Fruit fly (Drosophila melanogaster) whole organism, embryonic: ENCODE data around the gene CG10232.

Source experiments
- ATbp ChIP-seq: fragments of 200-800 bp; sonication (Bioruptor generic); optimal IDR thresholded peaks from 2 replicates; lab custom pipeline; 2017; ENCODE audit warnings: missing biosample characterization, mild to moderate bottlenecking, missing genetic modification characterization, missing genetic modification reagents
- Antp ChIP-seq: fragments of 200-800 bp; sonication (Bioruptor generic); optimal IDR thresholded peaks from 3 replicates; lab custom pipeline; 2016; ENCODE audit warnings: missing biosample characterization, missing genetic modification characterization
- Blimp-1 ChIP-seq: fragments of 200-800 bp; sonication (Bioruptor generic); optimal IDR thresholded peaks from 3 replicates; lab custom pipeline; 2018; ENCODE audit warnings: missing biosample characterization, missing genetic modification characterization, mild to moderate bottlenecking, moderate library complexity, missing genetic modification reagents
- CG10267 ChIP-seq: fragments of 200-800 bp; sonication (Bioruptor generic); optimal IDR thresholded peaks from 2 replicates; lab custom pipeline; 2018; ENCODE audit warnings: missing biosample characterization, mild to moderate bottlenecking, missing genetic modification characterization, moderate library complexity
- CG11247 ChIP-seq: fragments of 200-800 bp; sonication (Bioruptor generic); IDR thresholded peaks from 2 replicates; pipeline ENCODE4 v1.3.6; 2022; ENCODE audit warnings: missing biosample characterization, missing genetic modification characterization
- CG12236 ChIP-seq: fragments of 200-800 bp; sonication (Bioruptor generic); optimal IDR thresholded peaks from 2 replicates; lab custom pipeline; 2016; ENCODE audit warnings: missing biosample characterization, missing genetic modification characterization
- CG15011 ChIP-seq: fragments of 200-800 bp; sonication (Bioruptor generic); optimal IDR thresholded peaks from 3 replicates; lab custom pipeline; 2018; ENCODE audit warnings: missing biosample characterization, mild to moderate bottlenecking, missing genetic modification characterization
- CG17361 ChIP-seq: fragments of 200-800 bp; sonication (Bioruptor generic); IDR thresholded peaks from 3 replicates; pipeline ENCODE4 v1.3.6; 2022; ENCODE audit warnings: missing biosample characterization, missing genetic modification characterization
- CG1792 ChIP-seq: fragments of 200-800 bp; sonication (Bioruptor generic); optimal IDR thresholded peaks from 2 replicates; lab custom pipeline; 2016; ENCODE audit warnings: missing biosample characterization, missing genetic modification characterization
- CG3065 ChIP-seq: fragments of 200-800 bp; sonication (Bioruptor generic); optimal IDR thresholded peaks from 2 replicates; lab custom pipeline; 2016; ENCODE audit warnings: missing biosample characterization, missing genetic modification characterization
- CG32532 ChIP-seq: fragments of 200-800 bp; sonication (Bioruptor generic); IDR thresholded peaks from 2 replicates; pipeline ENCODE4 v1.3.6; 2022; ENCODE audit warnings: missing biosample characterization, missing genetic modification characterization
- CG34422 ChIP-seq: fragments of 200-800 bp; sonication (Bioruptor generic); IDR thresholded peaks from 3 replicates; pipeline ENCODE4 v1.3.6; 2022; ENCODE audit warnings: missing biosample characterization, missing genetic modification characterization
- CG4404 ChIP-seq: fragments of 200-800 bp; sonication (Bioruptor generic); IDR thresholded peaks from 2 replicates; pipeline ENCODE4 v1.3.6; 2022; ENCODE audit warnings: missing biosample characterization, missing genetic modification characterization
- CG4617 ChIP-seq: fragments of 200-800 bp; sonication (Bioruptor generic); optimal IDR thresholded peaks from 3 replicates; lab custom pipeline; 2016; ENCODE audit warnings: missing biosample characterization, missing genetic modification characterization, borderline replicate concordance
- CG4707 ChIP-seq: fragments of 200-800 bp; sonication (Bioruptor generic); optimal IDR thresholded peaks from 2 replicates; lab custom pipeline; 2018; ENCODE audit warnings: missing biosample characterization, mild to moderate bottlenecking, missing genetic modification characterization, moderate library complexity
- CG4820 ChIP-seq: fragments of 200-800 bp; sonication (Bioruptor generic); optimal IDR thresholded peaks from 3 replicates; lab custom pipeline; 2016; ENCODE audit warnings: missing biosample characterization, missing genetic modification characterization
- CG8765 ChIP-seq: fragments of 200-800 bp; sonication (Bioruptor generic); IDR thresholded peaks from 2 replicates; pipeline ENCODE4 v1.3.6; 2022; ENCODE audit warnings: missing biosample characterization, missing genetic modification characterization
- CrebB ChIP-seq: fragments of 200-800 bp; sonication (Bioruptor generic); optimal IDR thresholded peaks from 3 replicates; lab custom pipeline; 2018; ENCODE audit warnings: missing biosample characterization, mild to moderate bottlenecking, missing genetic modification characterization
- Dek ChIP-seq: fragments of 200-800 bp; sonication (Bioruptor generic); optimal IDR thresholded peaks from 3 replicates; lab custom pipeline; 2019; ENCODE audit warnings: missing biosample characterization, mild to moderate bottlenecking, missing genetic modification characterization, moderate library complexity
- Fer3 ChIP-seq: fragments of 200-800 bp; sonication (Bioruptor generic); optimal IDR thresholded peaks from 2 replicates; lab custom pipeline; 2018; ENCODE audit warnings: missing biosample characterization, mild to moderate bottlenecking, missing genetic modification characterization, moderate library complexity
- HHEX ChIP-seq: fragments of 200-800 bp; sonication (Bioruptor generic); optimal IDR thresholded peaks from 3 replicates; lab custom pipeline; 2017; ENCODE audit warnings: missing biosample characterization, mild to moderate bottlenecking, missing genetic modification characterization, missing genetic modification reagents
- Hr3 ChIP-seq: fragments of 200-800 bp; sonication (Bioruptor generic); optimal IDR thresholded peaks from 3 replicates; lab custom pipeline; 2016; ENCODE audit warnings: missing biosample characterization, missing genetic modification characterization
- Hr39 ChIP-seq: fragments of >200 bp; optimal IDR thresholded peaks from 2 replicates; lab custom pipeline; 2017
- Hr51 ChIP-seq, 2 experiments: fragments of 200-800 bp; sonication (Bioruptor generic); optimal IDR thresholded peaks; 2 replicates in 1 of 2; 3 replicates in 1 of 2; lab custom pipeline; 2016 to 2018; ENCODE audit warnings: missing biosample characterization in 2 of 2, missing genetic modification characterization in 2 of 2, mild to moderate bottlenecking in 1 of 2, moderate library complexity in 1 of 2
- Jarid2 ChIP-seq: fragments of 200-800 bp; sonication (Bioruptor generic); optimal IDR thresholded peaks from 3 replicates; lab custom pipeline; 2017; ENCODE audit warnings: mild to moderate bottlenecking, missing biosample characterization, missing genetic modification reagents, missing genetic modification characterization
- Nf-YB ChIP-seq: fragments of 200-800 bp; sonication (Bioruptor generic); optimal IDR thresholded peaks from 3 replicates; lab custom pipeline; 2019; ENCODE audit warnings: missing biosample characterization, mild to moderate bottlenecking, missing genetic modification characterization, moderate library complexity
- Opbp ChIP-seq: fragments of 200-800 bp; sonication (Bioruptor generic); IDR thresholded peaks from 3 replicates; pipeline ENCODE4 v1.3.6; 2022; ENCODE audit warnings: missing biosample characterization, missing genetic modification characterization; ENCODE audit not compliant: partially characterized antibody
- Pdp1 ChIP-seq, 2 experiments: fragments of 200-800 bp; sonication (Bioruptor generic); optimal IDR thresholded peaks; 3 replicates each; lab custom pipeline; 2016; ENCODE audit warnings: missing biosample characterization in 2 of 2, missing genetic modification characterization in 2 of 2, mild to moderate bottlenecking in 1 of 2, moderate library complexity in 1 of 2
- Ravus ChIP-seq: fragments of 200-800 bp; sonication (Bioruptor generic); IDR thresholded peaks from 2 replicates; pipeline ENCODE4 v1.3.6; 2022; ENCODE audit warnings: missing biosample characterization, missing genetic modification characterization
- Taf1 ChIP-seq: fragments of 200-800 bp; sonication (Bioruptor generic); IDR thresholded peaks from 2 replicates; pipeline ENCODE4 v1.3.6; 2022; ENCODE audit warnings: missing biosample characterization, missing genetic modification characterization
- bbx ChIP-seq: fragments of 200-800 bp; sonication (Bioruptor generic); IDR thresholded peaks from 2 replicates; pipeline ENCODE4 v1.3.6; 2022; ENCODE audit warnings: missing biosample characterization, missing genetic modification characterization; ENCODE audit not compliant: partially characterized antibody
- br ChIP-seq: fragments of >200 bp; optimal IDR thresholded peaks from 2 replicates; lab custom pipeline; 2017
- dan ChIP-seq: fragments of 200-800 bp; sonication (Bioruptor generic); IDR thresholded peaks from 2 replicates; pipeline ENCODE4 v1.3.6; 2022; ENCODE audit warnings: missing biosample characterization, missing genetic modification characterization
- dimm ChIP-seq: fragments of 200-800 bp; sonication (Bioruptor generic); IDR thresholded peaks from 2 replicates; pipeline ENCODE4 v1.3.6; 2022; ENCODE audit warnings: missing biosample characterization, missing genetic modification characterization
- en ChIP-seq: fragments of 200-800 bp; sonication (Bioruptor generic); optimal IDR thresholded peaks from 2 replicates; lab custom pipeline; 2016; ENCODE audit warnings: missing biosample characterization, missing genetic modification characterization
- ewg ChIP-seq: fragments of 200-800 bp; sonication (Bioruptor generic); optimal IDR thresholded peaks from 3 replicates; lab custom pipeline; 2017; ENCODE audit warnings: mild to moderate bottlenecking, missing biosample characterization, missing genetic modification reagents, missing genetic modification characterization
- eyg ChIP-seq: fragments of 200-800 bp; sonication (Bioruptor generic); optimal IDR thresholded peaks from 3 replicates; lab custom pipeline; 2016; ENCODE audit warnings: missing biosample characterization, missing genetic modification characterization
- gro ChIP-seq: fragments of 200-800 bp; sonication (Bioruptor generic); optimal IDR thresholded peaks from 2 replicates; lab custom pipeline; 2016; ENCODE audit warnings: missing biosample characterization, missing genetic modification characterization
- gsb ChIP-seq: fragments of 200-800 bp; sonication (Bioruptor generic); IDR thresholded peaks from 2 replicates; pipeline ENCODE4 v1.3.6; 2022; ENCODE audit warnings: missing biosample characterization, missing genetic modification characterization
- kah ChIP-seq: fragments of 200-800 bp; sonication (Bioruptor generic); optimal IDR thresholded peaks from 2 replicates; lab custom pipeline; 2018; ENCODE audit warnings: missing biosample characterization, mild to moderate bottlenecking, missing genetic modification characterization
- nerfin-1 ChIP-seq: fragments of 200-800 bp; sonication (Bioruptor generic); optimal IDR thresholded peaks from 3 replicates; lab custom pipeline; 2019; ENCODE audit warnings: missing biosample characterization, mild to moderate bottlenecking, missing genetic modification characterization, moderate library complexity
- pho ChIP-seq: fragments of 200-800 bp; sonication (Bioruptor generic); optimal IDR thresholded peaks from 2 replicates; lab custom pipeline; 2016; ENCODE audit warnings: missing biosample characterization, missing genetic modification characterization
- ro ChIP-seq: fragments of 200-800 bp; sonication (Bioruptor generic); IDR thresholded peaks from 2 replicates; pipeline ENCODE4 v1.3.6; 2022; ENCODE audit warnings: missing biosample characterization, missing genetic modification characterization
- row ChIP-seq: fragments of 200-800 bp; sonication (Bioruptor generic); IDR thresholded peaks from 3 replicates; pipeline ENCODE4 v1.3.6; 2022; ENCODE audit warnings: missing biosample characterization, missing genetic modification characterization
- slp2 ChIP-seq: fragments of 200-800 bp; sonication (Bioruptor generic); optimal IDR thresholded peaks from 2 replicates; lab custom pipeline; 2016; ENCODE audit warnings: missing biosample characterization, missing genetic modification characterization
- sqz ChIP-seq: fragments of 200-800 bp; sonication (Bioruptor generic); optimal IDR thresholded peaks from 3 replicates; lab custom pipeline; 2018; ENCODE audit warnings: missing biosample characterization, mild to moderate bottlenecking, missing genetic modification characterization
- usp ChIP-seq: fragments of >200 bp; optimal IDR thresholded peaks from 2 replicates; lab custom pipeline; 2017; ENCODE audit warnings: missing biosample characterization, missing genetic modification characterization
- vvl ChIP-seq: fragments of 200-800 bp; sonication (Bioruptor generic); IDR thresholded peaks from 2 replicates; pipeline ENCODE4 v1.3.6; 2022; ENCODE audit warnings: missing biosample characterization, missing genetic modification characterization
- z ChIP-seq: fragments of 200-800 bp; sonication (Bioruptor generic); IDR thresholded peaks from 3 replicates; pipeline ENCODE4 v1.3.6; 2022; ENCODE audit warnings: missing biosample characterization, missing genetic modification characterization
- zf30C ChIP-seq: fragments of 200-800 bp; sonication (Bioruptor generic); optimal IDR thresholded peaks from 3 replicates; lab custom pipeline; 2018; ENCODE audit warnings: missing biosample characterization, mild to moderate bottlenecking, missing genetic modification characterization

Gene CG10232

DNA sequence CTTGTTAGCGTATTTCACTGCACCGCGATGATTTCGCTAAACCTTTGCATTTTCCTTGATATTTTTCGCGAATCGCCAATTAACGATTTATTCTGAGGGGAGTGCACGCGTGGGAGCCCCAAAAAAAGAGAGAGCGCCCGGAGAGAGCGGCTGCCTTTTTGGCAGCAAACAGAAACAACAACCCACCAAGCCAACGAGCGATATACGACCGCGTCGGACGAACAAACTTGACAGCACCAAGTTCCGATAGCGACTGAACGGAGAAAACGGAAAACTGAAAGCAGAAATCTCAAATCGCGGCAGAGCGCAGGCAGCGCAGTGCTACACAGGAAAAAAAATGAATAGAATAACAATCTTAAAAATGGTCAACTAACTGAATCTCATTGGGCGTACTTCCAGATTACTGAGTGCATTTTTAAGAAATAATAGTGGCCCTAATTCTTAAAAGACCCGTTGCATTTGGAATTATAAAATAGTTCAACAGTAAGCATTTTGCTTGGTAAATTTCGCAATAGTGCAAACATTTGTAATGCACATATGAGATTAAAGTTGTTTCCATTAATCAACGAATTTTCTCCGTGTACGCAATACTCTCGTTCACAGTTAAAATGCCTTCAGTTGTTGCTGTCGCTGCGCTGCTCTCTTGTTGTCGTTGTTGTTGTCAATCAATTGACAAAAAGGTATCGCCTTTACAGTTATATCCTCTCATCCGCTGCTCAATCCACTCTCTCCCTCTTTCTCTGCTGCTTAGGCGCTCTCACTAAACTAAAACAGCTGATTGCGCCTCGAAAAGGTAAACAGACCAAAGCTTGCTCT, 51.8 kb downstream of the CG10232 start, which contains the start of gene CG31145 (continued):
- TF ChIP-seq vvl (GFP tag; lab: Robert Waterston, UW) (peak; percentile 99), Dek (tag; lab: Kevin White, UChicago) (peak; percentile 99), Hr51 (GFP tag; optimal IDR thresholded peaks at IDR 0.05; lab: Kevin White, UChicago) (peak; percentile 99 to 100), CG4707 (GFP tag; lab: Kevin White, UChicago) (peak; percentile 95), z (GFP tag; lab: Robert Waterston, UW) (peak; percentile 73; the same call in 2 of the 3 replicates), CG1792 (peak; percentile 99), CG4404 (GFP tag; lab: Robert Waterston, UW) (peak; percentile 98), row (GFP tag; lab: Robert Waterston, UW) (peak; percentile 99), Hr3 (GFP tag; lab: Kevin White, UChicago) (peak; percentile 100), Jarid2 (GFP tag; lab: Kevin White, UChicago) (peak; percentile 97), eyg (GFP tag; lab: Kevin White, UChicago) (peak; percentile 99), dimm (GFP tag; lab: Robert Waterston, UW) (peak; percentile 96), Pdp1 (GFP tag; optimal IDR thresholded peaks at IDR 0.05; lab: Kevin White, UChicago) (peak; percentile 99 to 100), Antp (GFP tag; lab: Kevin White, UChicago) (peak; percentile 99), Ravus (GFP tag; lab: Robert Waterston, UW) (peak; percentile 98), usp (GFP tag; lab: Kevin White, UChicago) (no peak), CG32532 (GFP tag; lab: Robert Waterston, UW) (peak; percentile 99), CG8765 (GFP tag; lab: Robert Waterston, UW) (peak; percentile 93), CG12236 (GFP tag; lab: Kevin White, UChicago) (peak; percentile 99), ATbp (GFP tag; lab: Kevin White, UChicago) (peak; percentile 100), CG15011 (GFP tag; lab: Kevin White, UChicago) (peak; percentile 100), CG10267 (tag; lab: Kevin White, UChicago) (peak; percentile 96), en (peak; percentile 99), CG34422 (GFP tag; lab: Robert Waterston, UW) (peak; percentile 99), CG17361 (peak; percentile 100), br (lab: Kevin White, UChicago) (no peak), pho (GFP tag; lab: Kevin White, UChicago) (peak; percentile 100), CG3065 (peak; percentile 99), Fer3 (tag; lab: Kevin White, UChicago) (peak; percentile 99), Blimp-1 (GFP tag; lab: Kevin White, UChicago) (peak; percentile 98), CrebB (tag; lab: Kevin White, UChicago) (peak; percentile 98), HHEX (peak; percentile 99), bbx (GFP tag; lab: Robert Waterston, UW) (peak; percentile 62; the same call in 1 of the 2 replicates), Hr39 (no peak), zf30C (GFP tag; lab: Kevin White, UChicago) (peak; percentile 95), gro (GFP tag; lab: Kevin White, UChicago) (peak; percentile 100), Nf-YB (peak; percentile 91), Taf1 (peak; percentile 97), Opbp (GFP tag; lab: Robert Waterston, UW) (no peak), CG4820 (GFP tag; lab: Kevin White, UChicago) (peak; percentile 99), CG11247 (GFP tag; lab: Robert Waterston, UW) (peak; percentile 98), ro (GFP tag; lab: Robert Waterston, UW) (peak; percentile 97), sqz (GFP tag; lab: Kevin White, UChicago) (peak; percentile 99), slp2 (peak; percentile 100), ewg (GFP tag; lab: Kevin White, UChicago) (peak; percentile 99), dan (GFP tag; lab: Robert Waterston, UW) (peak; percentile 89), CG4617 (peak; percentile 99), nerfin-1 (tag; lab: Kevin White, UChicago) (peak; percentile 98), gsb (peak; percentile 99), kah (peak; percentile 97)
